Fruit fly (Drosophila melanogaster): ENCODE results near the gene CG32700.

Gene CG32700

DNA sequence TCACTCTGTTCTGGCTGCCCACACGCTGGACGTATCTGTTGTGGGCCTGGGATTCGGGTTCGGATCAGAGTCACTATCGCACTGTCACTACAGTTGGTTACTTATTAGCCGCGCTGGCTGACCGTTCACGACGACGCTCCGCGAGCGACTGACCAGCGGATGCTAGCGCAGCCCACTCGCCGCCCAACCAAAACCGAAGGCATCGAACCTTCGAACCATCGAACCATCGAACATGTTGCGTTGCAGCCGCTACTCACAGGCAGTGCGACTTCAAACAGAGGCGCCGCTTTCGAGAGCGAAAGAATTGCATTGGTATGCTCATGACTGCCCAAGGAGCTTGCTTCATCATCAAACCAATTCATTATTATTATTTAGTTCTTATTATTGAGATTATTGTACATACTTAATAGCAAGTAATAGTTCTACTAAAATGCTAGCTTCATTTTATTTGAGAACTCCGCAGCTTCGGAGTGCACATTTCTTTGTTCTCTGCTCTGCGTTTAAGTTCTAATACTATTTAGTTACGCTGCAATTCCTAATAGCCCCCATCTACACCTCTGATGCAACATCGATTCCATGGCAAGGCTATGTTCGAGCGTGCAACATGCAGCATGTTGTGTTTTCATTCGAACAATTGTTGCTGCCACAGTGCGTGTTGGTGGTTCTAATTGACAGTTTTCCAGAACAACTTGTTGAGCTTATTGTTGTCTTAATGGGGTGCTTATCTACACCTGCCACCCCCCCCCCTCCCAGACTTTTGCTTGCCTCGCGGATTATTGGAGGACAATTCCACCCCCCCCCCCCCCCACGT, 50.4 kb downstream of the CG32700 start, which contains the start of gene mgl (continued):
- TF ChIP-seq CG9705 (GFP tag; optimal IDR thresholded peaks at IDR 0.05) (no peak), GATAd (GFP tag; optimal IDR thresholded peaks at IDR 0.05) (no peak), Mio (GFP tag; optimal IDR thresholded peaks at IDR 0.05) (no peak), ey (GFP tag; optimal IDR thresholded peaks at IDR 0.05) (peak; percentile 85), N (GFP tag; optimal IDR thresholded peaks at IDR 0.05) (no peak), Hnf4 (GFP tag; optimal IDR thresholded peaks at IDR 0.05) (peak; percentile 60)

DNA sequence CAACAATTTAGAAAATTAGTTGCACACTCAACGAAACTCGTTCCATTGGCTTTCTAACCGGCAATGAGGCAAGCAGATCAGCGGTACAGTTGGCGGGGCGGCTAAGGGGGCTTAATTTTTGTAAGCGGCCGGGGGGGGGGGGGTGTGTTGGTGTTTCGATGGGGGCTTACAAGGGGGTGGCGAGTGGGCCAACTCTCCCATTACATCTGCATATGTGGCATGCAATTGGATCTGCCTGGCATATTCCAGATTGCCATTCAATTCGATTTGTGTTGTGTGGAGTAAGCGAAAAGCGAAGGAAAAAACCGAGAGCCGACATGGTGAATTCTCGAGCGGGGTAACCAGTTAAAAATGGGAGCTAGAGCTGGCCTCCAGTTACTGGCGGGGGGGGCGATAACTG, 52.5 kb downstream of the CG32700 start:
- TF ChIP-seq Sp1 (GFP tag; optimal IDR thresholded peaks at IDR 0.05), result no peak

DNA sequence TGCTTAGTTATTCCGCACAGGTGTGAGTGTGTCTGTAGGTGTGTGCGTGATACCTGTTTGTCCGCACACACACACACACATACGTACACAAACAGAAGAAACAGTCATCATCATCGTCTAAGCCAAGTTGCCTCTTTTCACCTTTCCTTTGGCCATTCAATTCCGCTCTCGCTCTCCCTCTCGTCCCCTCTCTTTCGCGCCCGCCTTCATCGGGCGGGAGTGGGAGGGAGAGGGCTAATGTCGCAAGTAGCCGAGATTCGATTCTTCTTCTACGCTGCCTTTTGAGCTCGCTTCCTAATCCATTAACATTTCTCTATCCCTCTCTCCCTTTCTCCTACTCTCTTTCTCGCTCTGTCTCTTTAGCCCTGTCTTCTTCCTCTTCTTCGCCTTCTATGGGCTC, 53.5 kb downstream of the CG32700 start:
- TF ChIP-seq dl (GFP tag; optimal IDR thresholded peaks at IDR 0.05; ENCODE audit: insufficient read depth in 1 of 2, partially characterized antibody in 2 of 2) (peak in 1 of 2 experiments; percentile 35), Dfd (GFP tag; optimal IDR thresholded peaks at IDR 0.05) (no peak), Vsx2 (GFP tag; optimal IDR thresholded peaks at IDR 0.05; ENCODE audit: partially characterized antibody) (peak; percentile 39), Dif (GFP tag; optimal IDR thresholded peaks at IDR 0.05; ENCODE audit: partially characterized antibody) (peak; percentile 27), psq (GFP tag; optimal IDR thresholded peaks at IDR 0.05) (peak; percentile 77), lola (GFP tag; optimal IDR thresholded peaks at IDR 0.05) (no peak)

DNA sequence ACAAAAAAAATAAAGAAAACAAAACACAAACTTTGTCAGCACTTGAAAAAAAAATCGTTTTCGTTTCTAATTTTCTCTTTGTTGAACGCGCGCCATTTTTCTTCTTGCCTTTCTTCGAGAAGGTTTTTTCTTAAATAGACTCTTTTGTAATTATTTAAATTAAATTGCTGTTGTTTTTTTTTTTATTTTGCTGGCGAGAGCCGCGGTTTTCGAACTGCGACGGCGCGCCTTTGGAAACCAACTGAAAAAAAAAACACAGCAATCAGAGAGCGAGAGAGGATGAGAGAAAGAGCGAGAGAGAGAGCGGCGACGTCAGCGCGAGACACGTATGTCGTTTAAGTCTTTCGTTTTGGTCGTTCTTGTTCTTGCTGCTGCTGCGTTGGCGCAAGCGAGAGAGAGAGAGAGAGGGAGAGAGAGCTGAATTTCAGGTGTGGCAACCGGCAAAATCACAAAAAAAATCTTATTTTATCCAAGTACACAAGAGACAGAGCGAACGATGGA, 54.6 kb downstream of the CG32700 start:
- TF ChIP-seq ey (GFP tag; optimal IDR thresholded peaks at IDR 0.05) (peak; percentile 3), sv (GFP tag; optimal IDR thresholded peaks at IDR 0.05) (no peak), sage (GFP tag; optimal IDR thresholded peaks at IDR 0.05) (no peak), OdsH (GFP tag; optimal IDR thresholded peaks at IDR 0.05) (peak; percentile 8), CG9705 (GFP tag; optimal IDR thresholded peaks at IDR 0.05) (no peak), CrebA (GFP tag; optimal IDR thresholded peaks at IDR 0.05; ENCODE audit: borderline replicate concordance) (peak; percentile 59), fru (GFP tag; optimal IDR thresholded peaks at IDR 0.05) (peak; percentile 53), CG32264 (GFP tag; optimal IDR thresholded peaks at IDR 0.05) (no peak), Vsx2 (GFP tag; optimal IDR thresholded peaks at IDR 0.05; ENCODE audit: partially characterized antibody) (peak; percentile 47), rgr (GFP tag; optimal IDR thresholded peaks at IDR 0.05) (peak; percentile 20), Sp1 (GFP tag; optimal IDR thresholded peaks at IDR 0.05) (peak; percentile 49), lola (GFP tag; optimal IDR thresholded peaks at IDR 0.05) (no peak), h (GFP tag; optimal IDR thresholded peaks at IDR 0.05) (peak; percentile 36), Dif (GFP tag; optimal IDR thresholded peaks at IDR 0.05; ENCODE audit: partially characterized antibody) (peak; percentile 60), GATAd (GFP tag; optimal IDR thresholded peaks at IDR 0.05) (no peak), dl (GFP tag; optimal IDR thresholded peaks at IDR 0.05; ENCODE audit: insufficient read depth in 1 of 2, partially characterized antibody in 2 of 2) (peak; percentile 23 to 56), br (GFP tag; optimal IDR thresholded peaks at IDR 0.05) (peak; percentile 1), woc (GFP tag; optimal IDR thresholded peaks at IDR 0.05) (peak; percentile 15), foxo (GFP tag; optimal IDR thresholded peaks at IDR 0.05) (peak in 1 of 2 experiments; percentile 22), Jra (GFP tag; optimal IDR thresholded peaks at IDR 0.05) (no peak), psq (GFP tag; optimal IDR thresholded peaks at IDR 0.05) (peak; percentile 65), dmrt93B (GFP tag; optimal IDR thresholded peaks at IDR 0.05) (no peak), Hr78 (GFP tag; optimal IDR thresholded peaks at IDR 0.05) (no peak)

DNA sequence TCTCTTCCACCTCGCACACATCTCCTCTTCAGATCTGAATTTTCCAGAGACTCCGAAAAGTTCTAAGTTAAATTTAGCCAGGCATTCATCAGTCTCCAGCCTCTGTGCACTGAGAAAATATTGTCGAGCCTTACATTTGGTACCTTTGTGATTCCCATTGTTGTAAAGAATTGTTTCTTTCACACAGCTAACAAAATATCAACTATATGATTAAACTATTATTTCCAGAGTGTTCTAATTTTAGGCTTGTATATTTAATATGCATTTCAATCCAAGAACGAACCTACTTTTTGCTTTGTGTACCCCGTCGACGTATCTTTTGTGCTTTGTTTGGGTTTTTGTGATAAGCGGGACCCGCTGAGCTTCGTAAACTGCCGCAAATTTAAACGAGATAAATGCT, 56.5 kb downstream of the CG32700 start:
- TF ChIP-seq HLH106 (tag; optimal IDR thresholded peaks at IDR 0.05) (no peak), woc (GFP tag; optimal IDR thresholded peaks at IDR 0.05) (no peak), ey (GFP tag; optimal IDR thresholded peaks at IDR 0.05) (peak; percentile 10), fru (GFP tag; optimal IDR thresholded peaks at IDR 0.05) (peak; percentile 16), Mio (GFP tag; optimal IDR thresholded peaks at IDR 0.05) (no peak), rgr (GFP tag; optimal IDR thresholded peaks at IDR 0.05) (peak; percentile 15), Rel (GFP tag; optimal IDR thresholded peaks at IDR 0.05) (no peak), Rel (tag; optimal IDR thresholded peaks at IDR 0.05) (no peak), foxo (GFP tag; optimal IDR thresholded peaks at IDR 0.05) (peak in 1 of 2 experiments; percentile 18), h (GFP tag; optimal IDR thresholded peaks at IDR 0.05) (peak; percentile 7)
